Worm (Caenorhabditis elegans) whole organism, L2 larva: Measurements from ENCODE around the gene avr-15.

Source experiments
- C34F6.9 ChIP-seq: fragments of 150-350 bp; optimal IDR thresholded peaks from 2 replicates; lab custom pipeline; 2014; ENCODE audit warnings: missing biosample characterization, missing genetic modification characterization
- F13H6.1 ChIP-seq: sonication (generic microtip); optimal IDR thresholded peaks from 2 replicates; lab custom pipeline; 2016; ENCODE audit warnings: missing genetic modification characterization, missing compliant biosample characterization
- R02D3.7 ChIP-seq: fragments of 150-350 bp; optimal IDR thresholded peaks from 2 replicates; lab custom pipeline; 2014; ENCODE audit warnings: missing biosample characterization, missing genetic modification characterization
- Y55F3AM.14 ChIP-seq: fragments of 200-800 bp; sonication (Bioruptor generic); optimal IDR thresholded peaks from 2 replicates; lab custom pipeline; 2018; ENCODE audit warnings: mild to moderate bottlenecking, missing genetic modification characterization, missing compliant biosample characterization
- ZK546.5 ChIP-seq: sonication (generic microtip); optimal IDR thresholded peaks from 2 replicates; lab custom pipeline; 2017; ENCODE audit warnings: missing biosample characterization, missing genetic modification characterization
- alr-1 ChIP-seq: fragments of 150-350 bp; optimal IDR thresholded peaks from 2 replicates; lab custom pipeline; 2014; ENCODE audit warnings: missing biosample characterization, missing genetic modification characterization
- aly-2 ChIP-seq: fragments of 150-350 bp; optimal IDR thresholded peaks from 2 replicates; lab custom pipeline; 2014; ENCODE audit warnings: missing biosample characterization, missing genetic modification characterization
- ama-1 ChIP-seq: fragments of 150-350 bp; optimal IDR thresholded peaks from 2 replicates; lab custom pipeline; 2018; ENCODE audit warnings: inconsistent platforms
- blmp-1 ChIP-seq: sonication (generic microtip); optimal IDR thresholded peaks from 2 replicates; lab custom pipeline; 2017; ENCODE audit warnings: missing genetic modification characterization, mild to moderate bottlenecking, missing compliant biosample characterization, antibody characterized with exemption, moderate library complexity; ENCODE audit not compliant: insufficient read depth
- ceh-16 ChIP-seq: fragments of 150-350 bp; optimal IDR thresholded peaks from 2 replicates; lab custom pipeline; 2014; ENCODE audit warnings: missing biosample characterization, missing genetic modification characterization
- ceh-82 ChIP-seq: fragments of 150-350 bp; optimal IDR thresholded peaks from 2 replicates; lab custom pipeline; 2014; ENCODE audit warnings: missing biosample characterization, missing genetic modification characterization
- crh-2 ChIP-seq: sonication (generic microtip); optimal IDR thresholded peaks from 2 replicates; lab custom pipeline; 2017; ENCODE audit warnings: missing biosample characterization, missing genetic modification characterization
- dmd-4 ChIP-seq: sonication (generic microtip); optimal IDR thresholded peaks from 2 replicates; lab custom pipeline; 2017; ENCODE audit warnings: missing biosample characterization, missing genetic modification characterization
- egl-27 ChIP-seq: sonication (generic microtip); optimal IDR thresholded peaks from 3 replicates; lab custom pipeline; 2017; ENCODE audit warnings: missing biosample characterization, missing genetic modification reagents, missing genetic modification characterization
- elt-1 ChIP-seq: fragments of 150-350 bp; optimal IDR thresholded peaks from 2 replicates; lab custom pipeline; 2014; ENCODE audit warnings: missing biosample characterization, missing genetic modification characterization
- elt-3 ChIP-seq: sonication (generic microtip); optimal IDR thresholded peaks from 2 replicates; lab custom pipeline; 2017; ENCODE audit warnings: missing biosample characterization, missing genetic modification characterization
- fos-1 ChIP-seq: fragments of 150-350 bp; optimal IDR thresholded peaks from 2 replicates; lab custom pipeline; 2014; ENCODE audit warnings: missing biosample characterization, missing genetic modification characterization
- gmeb-1 ChIP-seq: fragments of 150-350 bp; optimal IDR thresholded peaks from 2 replicates; lab custom pipeline; 2014; ENCODE audit warnings: missing biosample characterization, missing genetic modification characterization
- lin-11 ChIP-seq: fragments of 150-350 bp; sonication (generic microtip); optimal IDR thresholded peaks from 2 replicates; lab custom pipeline; 2014; ENCODE audit warnings: missing biosample characterization, missing genetic modification characterization, inconsistent platforms, mixed read lengths
- lin-13 ChIP-seq: fragments of 150-350 bp; optimal IDR thresholded peaks from 2 replicates; lab custom pipeline; 2014; ENCODE audit warnings: missing biosample characterization, missing genetic modification reagents, missing genetic modification characterization
- lin-39 ChIP-seq: fragments of 150-350 bp; optimal IDR thresholded peaks from 2 replicates; lab custom pipeline; 2014; ENCODE audit warnings: missing biosample characterization, missing genetic modification reagents, missing genetic modification characterization
- mab-5 ChIP-seq: fragments of 150-350 bp; optimal IDR thresholded peaks from 2 replicates; lab custom pipeline; 2014; ENCODE audit warnings: missing biosample characterization, missing genetic modification characterization
- mbf-1 ChIP-seq: sonication (generic microtip); optimal IDR thresholded peaks from 2 replicates; lab custom pipeline; 2017; ENCODE audit warnings: missing biosample characterization, missing genetic modification characterization
- mdl-1 ChIP-seq, 2 experiments: fragments of 150-350 bp in 1 of 2; sonication (generic microtip) in 1 of 2; optimal IDR thresholded peaks; 2 replicates each; lab custom pipeline; 2017; ENCODE audit warnings: missing biosample characterization in 2 of 2, missing genetic modification characterization in 2 of 2
- nhr-10 ChIP-seq: sonication (generic microtip); optimal IDR thresholded peaks from 2 replicates; lab custom pipeline; 2017; ENCODE audit warnings: missing biosample characterization, missing genetic modification characterization
- nhr-11 ChIP-seq: fragments of 150-350 bp; optimal IDR thresholded peaks from 2 replicates; lab custom pipeline; 2014; ENCODE audit warnings: missing biosample characterization, missing genetic modification characterization
- nhr-12 ChIP-seq: fragments of 150-350 bp; optimal IDR thresholded peaks from 2 replicates; lab custom pipeline; 2014; ENCODE audit warnings: missing biosample characterization, missing genetic modification characterization
- nhr-129 ChIP-seq: fragments of 150-350 bp; optimal IDR thresholded peaks from 2 replicates; lab custom pipeline; 2014; ENCODE audit warnings: missing biosample characterization, missing genetic modification characterization
- nhr-21 ChIP-seq: fragments of 150-350 bp; optimal IDR thresholded peaks from 2 replicates; lab custom pipeline; 2014; ENCODE audit warnings: missing biosample characterization, missing genetic modification characterization
- nhr-23 ChIP-seq: fragments of 150-350 bp; optimal IDR thresholded peaks from 2 replicates; lab custom pipeline; 2014; ENCODE audit warnings: missing biosample characterization, missing genetic modification reagents, missing genetic modification characterization
- nhr-237 ChIP-seq: fragments of 150-350 bp; optimal IDR thresholded peaks from 2 replicates; lab custom pipeline; 2014; ENCODE audit warnings: missing biosample characterization, missing genetic modification characterization
- nhr-25 ChIP-seq: fragments of 150-350 bp; sonication (generic microtip); optimal IDR thresholded peaks from 3 replicates; lab custom pipeline; 2014; ENCODE audit warnings: missing biosample characterization, missing genetic modification characterization
- nhr-6 ChIP-seq: fragments of 150-350 bp; optimal IDR thresholded peaks from 2 replicates; lab custom pipeline; 2014; ENCODE audit warnings: missing biosample characterization, missing genetic modification characterization
- nhr-77 ChIP-seq: fragments of 150-350 bp; optimal IDR thresholded peaks from 2 replicates; lab custom pipeline; 2014; ENCODE audit warnings: missing biosample characterization, missing genetic modification characterization
- peb-1 ChIP-seq: fragments of 150-350 bp; optimal IDR thresholded peaks from 2 replicates; lab custom pipeline; 2014; ENCODE audit warnings: missing biosample characterization, missing genetic modification characterization
- sem-4 ChIP-seq: fragments of 150-350 bp; optimal IDR thresholded peaks from 2 replicates; lab custom pipeline; 2014; ENCODE audit warnings: missing biosample characterization, missing genetic modification reagents, missing genetic modification characterization
- skn-1 ChIP-seq: sonication (generic microtip); optimal IDR thresholded peaks from 2 replicates; lab custom pipeline; 2017; ENCODE audit warnings: missing biosample characterization, missing genetic modification characterization
- sma-3 ChIP-seq: sonication (generic microtip); optimal IDR thresholded peaks from 2 replicates; lab custom pipeline; 2016; ENCODE audit warnings: missing genetic modification reagents, missing genetic modification characterization, missing compliant biosample characterization
- sma-9 ChIP-seq, 2 experiments: fragments of 150-350 bp in 1 of 2; sonication (generic microtip) in 1 of 2; optimal IDR thresholded peaks; 2 replicates each; lab custom pipeline; 2014 to 2016; ENCODE audit warnings: missing genetic modification characterization in 2 of 2, mild to moderate bottlenecking in 1 of 2, missing biosample characterization in 1 of 2, missing compliant biosample characterization in 1 of 2, missing genetic modification reagents in 1 of 2, moderate library complexity in 1 of 2
- snpc-4 ChIP-seq: fragments of 150-350 bp; optimal IDR thresholded peaks from 2 replicates; lab custom pipeline; 2014; ENCODE audit warnings: missing biosample characterization, missing genetic modification characterization
- unc-39 ChIP-seq: fragments of 150-350 bp; optimal IDR thresholded peaks from 2 replicates; lab custom pipeline; 2014; ENCODE audit warnings: missing biosample characterization, missing genetic modification characterization
- unc-55 ChIP-seq: fragments of 150-350 bp; sonication (generic microtip); optimal IDR thresholded peaks from 3 replicates; lab custom pipeline; 2014; ENCODE audit warnings: missing biosample characterization, missing genetic modification reagents, missing genetic modification characterization
- unc-62 ChIP-seq: fragments of 150-350 bp; optimal IDR thresholded peaks from 2 replicates; lab custom pipeline; 2014; ENCODE audit warnings: missing biosample characterization, missing genetic modification reagents, missing genetic modification characterization
- zag-1 ChIP-seq: fragments of 150-350 bp; optimal IDR thresholded peaks from 2 replicates; lab custom pipeline; 2014; ENCODE audit warnings: missing biosample characterization, missing genetic modification characterization
- ztf-1 ChIP-seq: fragments of 200-800 bp; sonication (Bioruptor generic); conservative IDR thresholded peaks from 2 replicates; pipeline ENCODE4 v1.3.6; 2022; ENCODE audit warnings: missing genetic modification characterization, missing compliant biosample characterization
- ztf-11 ChIP-seq: sonication (generic microtip); optimal IDR thresholded peaks from 2 replicates; lab custom pipeline; 2017; ENCODE audit warnings: missing biosample characterization, missing genetic modification characterization
- ztf-4 ChIP-seq: fragments of 150-350 bp; optimal IDR thresholded peaks from 2 replicates; lab custom pipeline; 2014; ENCODE audit warnings: missing biosample characterization, missing genetic modification characterization

avr-15 gene

ce11 chrV:13511618-13512017 is at the start of gene avr-15:
TSS of gene avr-15 (minus strand) at chrV:13511718.
- TF ChIP-seq R02D3.7 (tag; lab: Kevin White, UChicago) (no peak), fos-1 (tag; lab: Kevin White, UChicago) (no peak), ama-1 (lab: Kevin White, UChicago) (no peak), C34F6.9 (tag; lab: Kevin White, UChicago) (no peak), elt-3 (no peak), sma-9 (GFP tag; optimal IDR thresholded peaks at IDR 0.05; lab: Kevin White, UChicago) (no peak), sma-9 (tag; optimal IDR thresholded peaks at IDR 0.05; lab: Kevin White, UChicago) (no peak), gmeb-1 (tag; lab: Kevin White, UChicago) (no peak), F13H6.1 (no peak), peb-1 (tag; lab: Kevin White, UChicago) (no peak), mbf-1 (tag; lab: Kevin White, UChicago) (no peak), unc-55 (GFP tag; lab: Kevin White, UChicago) (no peak), Y55F3AM.14 (no peak), ztf-1 (GFP tag; lab: Robert Waterston, UW) (no peak), ztf-11 (tag; lab: Kevin White, UChicago) (no peak), ceh-16 (no peak), zag-1 (tag; lab: Kevin White, UChicago) (no peak)

- TF ChIP-seq sma-9 (GFP tag; optimal IDR thresholded peaks at IDR 0.05; lab: Kevin White, UChicago), result no peak
- no peak for TF ChIP-seq sma-9 (tag; optimal IDR thresholded peaks at IDR 0.05; lab: Kevin White, UChicago)
- TF ChIP-seq lin-13 (GFP tag; lab: Kevin White, UChicago), result no peak
- no peak for TF ChIP-seq ztf-1 (GFP tag; lab: Robert Waterston, UW)
These were observed 48.5 kb upstream of the avr-15 start, which contains the start of gene C56A3.8 for ce11 chrV:13559978-13560377. TSS of gene C56A3.8 (plus strand) at chrV:13560278.

ce11 chrV:13556746-13557145 is 45.2 kb upstream of the avr-15 start, which contains the start of gene cav-2:
TSS of gene cav-2 (plus strand) at chrV:13557104.
- TF ChIP-seq unc-55 (GFP tag; lab: Kevin White, UChicago) (peak; percentile 92), elt-3 (no peak), aly-2 (tag; lab: Kevin White, UChicago) (no peak), alr-1 (tag; lab: Kevin White, UChicago) (no peak), sma-9 (GFP tag; optimal IDR thresholded peaks at IDR 0.05; lab: Kevin White, UChicago) (peak; percentile 85), sma-9 (tag; optimal IDR thresholded peaks at IDR 0.05; lab: Kevin White, UChicago) (no peak), skn-1 (tag; lab: Kevin White, UChicago) (no peak), peb-1 (tag; lab: Kevin White, UChicago) (no peak), R02D3.7 (tag; lab: Kevin White, UChicago) (no peak), nhr-6 (tag; lab: Kevin White, UChicago) (no peak), dmd-4 (tag; lab: Kevin White, UChicago) (no peak), unc-62 (GFP tag; lab: Kevin White, UChicago) (no peak), ztf-4 (tag; lab: Kevin White, UChicago) (no peak), lin-13 (GFP tag; lab: Kevin White, UChicago) (peak; percentile 64), snpc-4 (tag; lab: Kevin White, UChicago) (peak; percentile 62), gmeb-1 (tag; lab: Kevin White, UChicago) (peak; percentile 96), ZK546.5 (tag; lab: Kevin White, UChicago) (no peak), ama-1 (lab: Kevin White, UChicago) (no peak), Y55F3AM.14 (no peak), unc-39 (no peak), F13H6.1 (peak; percentile 81), zag-1 (tag; lab: Kevin White, UChicago) (no peak), nhr-23 (tag; lab: Kevin White, UChicago) (no peak), nhr-77 (tag; lab: Kevin White, UChicago) (no peak), nhr-21 (tag; lab: Kevin White, UChicago) (peak; percentile 58), crh-2 (tag; lab: Kevin White, UChicago) (peak; percentile 84), C34F6.9 (tag; lab: Kevin White, UChicago) (peak; percentile 82), nhr-25 (tag; lab: Kevin White, UChicago) (peak; percentile 72), nhr-129 (tag; lab: Kevin White, UChicago) (peak; percentile 48), lin-39 (tag; lab: Kevin White, UChicago) (no peak), fos-1 (tag; lab: Kevin White, UChicago) (peak; percentile 87), egl-27 (tag; lab: Kevin White, UChicago) (peak; percentile 36), nhr-10 (tag; lab: Kevin White, UChicago) (no peak), lin-11 (peak; percentile 34), elt-1 (no peak), ceh-82 (tag; lab: Kevin White, UChicago) (no peak), nhr-12 (tag; lab: Kevin White, UChicago) (no peak), blmp-1 (tag; lab: Kevin White, UChicago) (no peak), ceh-16 (no peak), mdl-1 (tag; optimal IDR thresholded peaks at IDR 0.05; lab: Kevin White, UChicago) (peak in 1 of 2 experiments; percentile 13), nhr-11 (no peak), sem-4 (tag; lab: Kevin White, UChicago) (peak; percentile 59), sma-3 (GFP tag; lab: Kevin White, UChicago) (peak; percentile 83), mab-5 (tag; lab: Kevin White, UChicago) (peak; percentile 73), ztf-11 (tag; lab: Kevin White, UChicago) (no peak), ztf-1 (GFP tag; lab: Robert Waterston, UW) (no peak), nhr-237 (tag; lab: Kevin White, UChicago) (no peak), mbf-1 (tag; lab: Kevin White, UChicago) (no peak)
